Worm (Caenorhabditis elegans) whole organism, mixed stage, embryonic: ENCODE data around the gene T10C6.15.

ENCODE experiments used
- blmp-1 ChIP-seq: fragments of 150-350 bp; optimal IDR thresholded peaks from 2 replicates; lab custom pipeline; 2014; ENCODE audit warnings: missing biosample characterization, missing genetic modification characterization
- ceh-43 ChIP-seq: fragments of 200-800 bp; sonication (Bioruptor generic); optimal IDR thresholded peaks from 2 replicates; lab custom pipeline; 2018; ENCODE audit warnings: mild to moderate bottlenecking, missing genetic modification characterization, moderate library complexity, missing compliant biosample characterization
- elt-3 ChIP-seq: fragments of 150-350 bp; optimal IDR thresholded peaks from 2 replicates; lab custom pipeline; 2014; ENCODE audit warnings: missing biosample characterization, missing genetic modification characterization
- lsy-2 ChIP-seq: fragments of 150-350 bp; optimal IDR thresholded peaks from 2 replicates; lab custom pipeline; 2014; ENCODE audit warnings: missing biosample characterization, missing genetic modification characterization
- mab-5 ChIP-seq: fragments of 150-350 bp; optimal IDR thresholded peaks from 2 replicates; lab custom pipeline; 2014; ENCODE audit warnings: missing biosample characterization, missing genetic modification characterization
- nhr-2 ChIP-seq: fragments of 150-350 bp; optimal IDR thresholded peaks from 2 replicates; lab custom pipeline; 2014; ENCODE audit warnings: missing biosample characterization, missing genetic modification characterization
- nhr-76 ChIP-seq: sonication (generic microtip); optimal IDR thresholded peaks from 2 replicates; lab custom pipeline; 2017; ENCODE audit warnings: missing biosample characterization, missing genetic modification characterization
- snpc-4 ChIP-seq: fragments of 150-350 bp; optimal IDR thresholded peaks from 2 replicates; lab custom pipeline; 2014; ENCODE audit warnings: missing biosample characterization, missing genetic modification characterization
- unc-39 ChIP-seq: fragments of 150-350 bp; optimal IDR thresholded peaks from 2 replicates; lab custom pipeline; 2014; ENCODE audit warnings: missing biosample characterization, missing genetic modification characterization

DNA sequence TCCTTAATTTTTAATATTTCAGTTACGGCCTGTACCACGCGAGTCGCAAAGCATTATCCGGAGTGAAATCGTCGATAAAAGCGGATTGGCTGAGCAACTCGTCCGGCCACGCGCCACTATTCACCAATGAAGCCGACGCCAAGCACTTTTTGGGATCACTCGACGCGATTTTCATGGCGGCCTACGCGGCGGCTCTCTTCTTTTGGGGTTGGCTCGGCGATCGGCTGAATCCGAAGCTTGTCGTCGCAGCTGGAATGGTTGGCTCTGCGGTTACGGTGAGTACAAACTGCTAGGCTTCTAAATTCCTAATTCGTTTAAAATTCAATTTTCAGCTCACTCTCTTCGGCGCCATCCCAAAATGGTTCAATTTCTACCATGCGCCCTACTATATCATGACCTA, 20.8 kb downstream of the T10C6.15 start:
- TF ChIP-seq snpc-4: no peak
- no peak for TF ChIP-seq elt-3 (tag; lab: Kevin White, UChicago)
- no peak for TF ChIP-seq nhr-2 (tag; lab: Kevin White, UChicago)
- no peak for TF ChIP-seq lsy-2 (tag; lab: Kevin White, UChicago)
- TF ChIP-seq ceh-43 (GFP tag; lab: Kevin White, UChicago): no peak
- no peak for TF ChIP-seq mab-5 (tag; lab: Kevin White, UChicago)
- TF ChIP-seq unc-39: no peak
- no peak for TF ChIP-seq blmp-1 (tag; lab: Kevin White, UChicago)
- no peak for TF ChIP-seq nhr-76
